Worm (Caenorhabditis elegans): Measurements from ENCODE around the gene pha-4.

DNA sequence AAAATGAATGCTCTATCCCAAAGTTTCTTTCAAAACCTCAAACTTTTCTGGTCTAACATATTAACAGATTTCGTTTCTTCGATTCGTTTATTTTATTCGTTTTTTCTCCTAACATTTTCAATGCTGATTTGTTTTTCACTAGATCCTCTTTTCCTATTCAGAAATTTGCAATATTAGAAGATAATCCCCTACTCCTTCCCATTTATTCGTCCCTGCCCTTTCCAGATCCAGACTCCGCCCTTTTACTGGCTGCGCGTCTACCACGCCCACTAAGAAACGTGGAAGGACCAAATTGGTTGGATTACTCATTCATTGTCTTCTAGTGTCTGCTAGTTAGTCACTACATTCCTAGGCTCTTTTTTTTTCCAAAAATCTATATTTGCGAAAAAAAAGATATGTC lies 30.9 kb upstream of the pha-4 start, which contains the start of gene Y44A6C.2:
- TF ChIP-seq W03F9.2 (tag; optimal IDR thresholded peaks at IDR 0.05) (no peak), him-1 (tag; optimal IDR thresholded peaks at IDR 0.05) (no peak), dao-5 (tag; optimal IDR thresholded peaks at IDR 0.05) (no peak)
